Worm (Caenorhabditis elegans) whole organism, dauer: Measurements from ENCODE around the gene srj-25.

ENCODE experiments used
- unc-62 ChIP-seq: sonication (generic microtip); optimal IDR thresholded peaks from 2 replicates; lab custom pipeline; 2017; ENCODE audit warnings: missing biosample characterization, missing genetic modification reagents, missing genetic modification characterization

srj-25 gene

DNA sequence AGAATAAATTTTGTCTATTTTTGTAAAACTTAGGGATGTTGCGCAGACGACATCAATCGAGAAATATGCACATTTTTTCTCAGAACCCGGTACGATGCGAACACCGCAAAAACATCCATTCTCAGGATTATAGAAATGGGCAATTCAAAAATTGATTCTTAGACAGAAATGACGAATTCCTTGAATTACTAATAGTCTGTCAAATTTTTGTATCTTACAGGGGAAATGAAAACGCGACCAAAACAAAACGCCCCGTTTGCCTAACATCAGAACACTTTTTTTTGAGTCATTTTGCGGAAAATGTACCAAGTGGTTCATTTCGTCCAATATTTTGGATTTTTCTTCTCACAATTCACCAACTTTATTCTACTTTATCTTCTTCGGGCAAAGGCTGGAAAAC, 7.3 kb upstream of the srj-25 start, which contains the start of gene str-134:
TSS of gene str-134 (plus strand) at position 301 of the 400 bp plus-strand sequence.
- no peak for TF ChIP-seq unc-62 (GFP tag; lab: Kevin White, UChicago)

DNA sequence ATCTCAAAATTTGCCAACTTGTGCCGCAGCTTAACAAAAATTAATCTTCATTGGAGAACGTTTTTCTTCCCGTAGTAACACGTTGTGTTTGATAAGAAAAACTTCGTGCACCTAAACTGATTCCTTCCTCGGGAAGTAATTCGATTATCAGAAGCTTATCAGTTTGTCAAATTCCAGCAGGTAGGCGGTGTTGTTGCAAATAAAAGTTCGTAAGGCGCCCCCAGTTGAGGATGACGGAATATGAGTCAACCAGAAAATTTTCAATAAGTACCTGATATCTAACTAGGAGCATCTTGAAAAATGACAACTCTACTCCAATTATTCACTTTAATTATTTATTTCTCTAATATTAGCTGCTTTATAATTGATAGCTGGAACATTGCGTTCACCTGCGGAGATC, 5.7 kb upstream of the srj-25 start, which contains the start of gene C05E4.7:
TSS of gene C05E4.7 (plus strand) at position 301 of the 400 bp plus-strand sequence.
- TF ChIP-seq unc-62 (GFP tag; lab: Kevin White, UChicago), result no peak

DNA sequence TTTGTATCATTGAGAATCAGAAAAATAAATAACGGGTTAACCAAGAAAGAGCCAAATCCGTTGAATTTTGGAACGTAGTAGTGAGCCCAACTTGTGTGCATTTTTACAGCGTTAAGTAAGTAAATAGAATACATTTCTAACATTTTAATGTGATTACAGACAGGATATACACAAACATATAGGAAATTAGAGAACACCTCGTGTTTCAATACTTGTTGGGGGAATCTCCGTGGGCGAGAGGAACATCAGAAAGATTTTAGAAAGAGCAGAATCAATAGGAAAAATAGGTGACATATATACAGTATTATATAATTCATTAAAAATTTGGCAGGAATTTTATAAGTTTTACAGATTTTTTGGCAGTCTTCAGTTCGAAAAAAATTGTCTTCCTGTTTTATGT, 2.7 kb upstream of the srj-25 start, which contains the start of gene srj-24:
TSS of gene srj-24 (minus strand) at position 101 of the 400 bp plus-strand sequence.
- no peak for TF ChIP-seq unc-62 (GFP tag; lab: Kevin White, UChicago)

DNA sequence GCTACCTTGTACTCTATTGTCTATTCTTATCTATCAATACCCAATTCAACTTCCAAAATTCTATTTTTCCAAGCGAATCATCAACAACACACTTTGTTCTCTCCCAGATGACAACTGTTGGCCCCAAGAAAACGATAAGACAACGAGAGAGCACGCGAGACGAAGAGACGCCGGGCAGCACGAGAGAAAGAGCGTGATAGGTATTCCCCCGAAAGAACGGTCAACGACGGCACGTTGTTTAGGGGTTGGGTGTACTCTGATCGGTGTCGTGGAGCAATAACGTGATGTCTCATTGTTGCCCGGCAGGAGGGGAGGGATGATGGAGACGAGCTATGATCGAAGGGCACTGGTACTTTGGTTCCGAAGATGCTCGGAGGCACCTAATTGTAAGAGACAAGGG, 4.7 kb downstream of the srj-25 start:
- TF ChIP-seq unc-62 (GFP tag; lab: Kevin White, UChicago), result no peak

DNA sequence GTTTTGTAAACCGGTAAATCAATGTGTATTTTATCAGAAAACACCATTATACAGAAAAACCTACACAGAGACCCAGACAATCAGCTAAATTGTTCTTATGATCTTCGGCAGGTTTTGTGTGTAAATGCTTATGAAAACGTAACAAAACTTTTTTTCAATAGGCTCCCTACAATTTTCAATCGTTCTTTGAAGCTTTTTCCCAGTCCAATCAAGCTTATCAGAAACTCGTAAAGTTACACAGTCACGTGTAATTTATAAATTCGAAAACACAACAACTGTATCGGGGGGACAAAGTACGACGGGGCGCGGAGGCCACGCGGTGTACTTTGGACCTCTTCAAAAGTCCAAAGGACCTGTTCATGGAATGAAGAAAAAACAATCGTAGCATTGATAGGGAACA, 5.9 kb downstream of the srj-25 start:
- TF ChIP-seq unc-62 (GFP tag; lab: Kevin White, UChicago), result no peak

DNA sequence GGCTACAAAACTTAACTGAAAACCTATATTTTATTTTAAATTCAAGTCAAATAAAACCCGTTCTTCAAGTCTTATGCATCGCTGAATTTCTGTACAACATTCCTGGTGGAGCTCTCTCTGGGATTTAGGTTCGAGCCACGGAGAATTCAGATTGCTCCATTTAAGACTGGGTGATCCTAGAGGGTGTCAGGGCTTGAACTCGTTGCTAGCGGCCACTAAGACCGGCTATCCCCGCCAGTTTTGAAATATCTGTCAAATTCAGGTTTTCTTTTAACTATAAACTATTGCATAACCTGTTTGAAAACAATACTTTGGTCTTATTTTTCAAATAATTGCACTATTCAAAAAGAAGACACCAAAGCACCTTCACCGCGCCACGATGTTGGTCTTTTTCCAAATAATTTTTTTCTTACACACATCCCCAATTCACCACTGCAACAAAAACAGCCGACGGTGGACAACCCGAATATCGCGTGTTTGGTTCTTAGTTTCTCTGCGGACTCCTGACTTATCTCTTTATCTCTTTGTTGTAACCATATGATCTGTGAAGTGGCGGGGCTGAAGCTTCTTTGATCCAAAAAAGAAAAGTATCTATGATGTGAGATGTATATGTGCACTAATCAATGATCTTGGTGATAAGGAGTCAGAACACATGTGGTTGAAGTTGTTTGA, 7.1 kb downstream of the srj-25 start:
- TF ChIP-seq unc-62 (GFP tag; lab: Kevin White, UChicago), result no peak

DNA sequence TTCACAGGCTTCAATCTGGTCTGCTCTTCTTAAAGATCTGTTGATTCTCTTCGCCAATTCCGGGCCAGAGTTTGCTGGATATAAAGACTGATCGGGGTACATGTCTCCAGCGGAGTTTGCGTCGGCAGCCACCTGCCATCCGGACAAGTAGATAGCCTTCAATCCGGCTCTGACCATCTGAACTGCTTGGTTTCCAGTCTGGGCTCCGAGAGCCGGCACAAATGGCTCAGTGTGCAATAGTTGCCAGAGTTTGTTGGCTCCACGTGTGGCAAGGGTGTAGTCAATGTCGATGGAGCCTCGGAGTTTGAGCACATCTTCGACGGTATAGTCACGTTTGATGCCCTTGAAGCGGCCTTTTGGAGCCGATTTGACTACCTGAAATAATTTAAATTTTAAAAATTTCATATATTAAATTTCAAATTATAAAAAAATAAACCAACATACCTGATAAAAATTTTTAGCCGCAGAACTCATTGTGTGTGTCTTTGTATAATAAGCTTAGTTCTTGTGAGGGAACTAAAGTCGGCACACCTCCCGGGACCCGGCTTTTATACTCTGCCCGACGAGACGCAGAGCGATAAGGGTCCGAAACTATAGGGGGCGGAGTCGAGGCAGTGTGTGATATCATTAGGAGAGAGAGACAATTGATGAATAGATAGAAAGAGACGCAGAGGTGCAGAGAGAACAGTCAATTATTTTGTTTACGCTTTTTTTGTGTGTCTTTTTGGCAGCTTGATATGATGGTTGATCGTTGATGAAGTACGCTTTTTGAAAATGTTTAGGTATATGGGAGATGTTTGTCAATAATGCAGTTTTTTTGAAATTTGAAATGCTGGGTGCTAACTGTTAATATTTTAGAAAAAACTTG, 8.4 kb downstream of the srj-25 start, which contains the start of the genes icl-1 and srh-2:
TSS of gene icl-1 (minus strand) at position 521 of the 868 bp plus-strand sequence.
TSS of gene srh-2 (plus strand) at position 818 of the 868 bp plus-strand sequence.
- no peak for TF ChIP-seq unc-62 (GFP tag; lab: Kevin White, UChicago)

DNA sequence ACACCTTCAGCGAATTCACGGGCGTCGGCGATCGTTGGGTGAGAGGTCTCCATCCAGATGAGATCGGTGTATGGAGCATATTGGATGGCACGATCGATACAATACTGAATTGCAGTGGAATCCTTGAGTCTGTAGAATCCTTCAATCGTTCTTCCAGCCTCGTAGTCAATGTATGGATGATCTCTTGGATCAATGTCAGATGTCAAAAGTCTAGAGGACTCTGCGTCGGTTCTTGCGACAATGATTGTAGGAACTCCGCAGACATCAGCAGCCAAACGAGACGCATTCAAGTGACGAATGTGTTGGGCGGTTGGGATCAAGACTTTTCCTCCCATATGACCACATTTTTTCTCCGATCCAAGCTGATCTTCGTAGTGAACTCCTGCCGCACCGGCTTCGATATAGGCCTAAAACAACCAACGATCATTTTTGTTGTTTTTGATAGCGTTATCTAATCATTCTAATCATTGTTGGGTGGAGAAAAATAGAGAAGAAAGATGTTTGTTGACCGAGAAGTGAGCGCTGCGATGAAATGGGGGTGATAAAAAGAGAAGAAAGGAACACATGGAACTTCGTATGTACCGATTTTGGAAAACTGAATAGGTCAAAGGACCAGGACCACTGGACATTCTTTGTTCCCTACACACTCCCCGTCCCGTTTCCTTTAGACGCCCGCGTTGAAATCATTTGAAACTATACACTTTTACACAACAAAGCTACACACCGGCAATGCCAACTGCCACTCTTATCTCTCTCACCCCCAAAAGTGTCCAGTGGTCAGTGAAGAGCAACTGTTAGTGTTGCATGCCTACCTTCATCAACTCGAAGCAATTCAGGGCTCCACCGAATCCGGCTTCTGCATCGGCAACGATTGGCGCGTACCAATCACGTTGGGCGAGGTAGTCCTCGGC, 9.2 kb downstream of the srj-25 start:
- no peak for TF ChIP-seq unc-62 (GFP tag; lab: Kevin White, UChicago)

DNA sequence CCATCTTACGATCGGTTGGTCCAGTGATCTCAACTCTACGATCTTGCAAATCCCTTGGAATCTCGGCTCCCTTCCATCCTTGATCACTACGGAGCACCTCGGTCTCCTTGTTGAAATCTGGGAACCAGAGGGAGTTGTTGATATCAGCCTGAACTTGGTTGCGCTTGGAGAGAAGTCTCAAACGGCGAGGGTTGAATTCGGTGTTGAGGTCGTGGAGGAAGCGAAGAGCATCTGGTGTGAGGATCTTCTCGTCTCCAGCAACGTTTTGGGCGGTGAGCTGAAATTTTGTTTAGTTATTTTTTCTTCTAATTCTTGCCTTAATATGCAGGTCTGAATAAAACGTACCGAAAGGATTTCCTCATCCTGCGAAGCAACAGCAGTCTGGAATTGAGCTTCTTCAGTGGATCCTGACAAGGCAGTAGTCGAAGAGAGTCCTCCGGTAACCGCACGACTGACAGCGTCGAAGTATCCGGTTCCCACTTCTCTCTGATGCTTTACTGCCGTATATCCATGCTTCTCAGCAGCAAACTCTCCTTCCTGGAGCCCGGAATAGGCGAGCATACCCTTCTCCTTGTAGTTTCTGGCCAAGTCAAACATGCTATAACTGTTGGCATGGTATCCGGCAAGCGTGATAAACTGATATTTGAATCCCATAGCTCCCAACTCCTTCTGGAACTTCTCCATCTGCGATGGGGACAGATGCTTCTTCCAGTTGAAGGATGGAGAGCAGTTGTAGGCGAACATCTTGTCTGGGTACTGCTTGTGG, 10.1 kb downstream of the srj-25 start:
- no peak for TF ChIP-seq unc-62 (GFP tag; lab: Kevin White, UChicago)

DNA sequence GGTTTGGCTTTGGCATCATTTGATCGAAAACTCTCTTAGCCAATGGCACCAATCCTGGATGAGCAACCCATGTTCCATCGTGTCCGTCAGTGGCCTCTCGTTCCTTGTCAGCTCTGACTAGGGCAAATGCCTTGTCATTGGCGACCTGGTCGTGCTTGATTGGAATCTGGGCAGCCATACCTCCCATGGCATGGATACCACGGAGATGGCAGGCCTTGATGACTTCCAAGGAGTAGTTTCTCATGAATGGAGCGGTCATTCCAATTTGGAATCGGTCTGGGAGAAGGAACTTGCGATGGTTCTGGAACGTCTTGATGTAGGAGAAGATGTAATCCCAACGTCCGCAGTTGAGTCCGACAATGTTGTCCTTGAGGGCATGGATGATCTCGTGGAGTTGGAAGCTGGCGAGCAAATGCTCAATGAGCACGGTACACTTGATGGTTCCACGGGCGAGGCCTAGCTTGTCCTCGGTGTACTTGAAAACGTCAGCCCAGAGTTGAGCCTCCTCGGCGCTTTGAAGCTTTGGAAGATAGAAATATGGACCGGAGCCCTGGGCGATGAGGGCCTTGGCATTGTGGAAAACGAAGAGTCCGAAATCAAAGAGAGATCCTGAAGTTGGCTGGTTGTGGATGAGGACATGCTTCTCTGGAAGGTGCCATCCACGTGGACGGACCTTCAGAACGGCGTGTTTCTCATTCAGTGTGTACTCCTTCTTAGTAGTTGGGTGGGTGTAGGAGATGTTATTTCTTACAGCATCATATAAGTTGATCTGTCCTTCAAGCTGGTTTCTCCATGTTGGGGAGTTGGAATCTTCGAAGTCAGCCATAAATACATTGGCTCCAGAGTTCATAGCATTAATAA, 10.9 kb downstream of the srj-25 start:
- TF ChIP-seq unc-62 (GFP tag; lab: Kevin White, UChicago), result no peak

DNA sequence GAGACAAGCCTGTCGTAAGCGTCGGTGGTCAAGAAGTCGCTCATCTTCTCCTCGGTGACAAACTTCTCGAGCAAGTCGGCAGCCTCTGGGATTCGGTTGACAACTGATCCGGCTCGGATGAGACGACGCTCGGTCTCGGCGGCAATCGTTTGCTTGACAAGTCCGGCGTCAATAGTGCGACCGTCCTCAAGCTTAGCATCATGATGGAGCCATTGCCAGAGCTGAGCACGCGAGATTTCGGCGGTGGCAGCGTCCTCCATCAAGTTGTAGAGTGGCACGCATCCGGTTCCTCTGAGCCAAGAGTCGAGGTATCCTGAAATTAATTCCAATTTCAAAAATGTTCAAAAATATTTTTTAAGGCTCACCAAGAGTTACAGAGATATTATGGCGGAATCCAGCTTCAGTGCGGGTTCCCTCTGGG, 11.6 kb downstream of the srj-25 start:
- no peak for TF ChIP-seq unc-62 (GFP tag; lab: Kevin White, UChicago)

DNA sequence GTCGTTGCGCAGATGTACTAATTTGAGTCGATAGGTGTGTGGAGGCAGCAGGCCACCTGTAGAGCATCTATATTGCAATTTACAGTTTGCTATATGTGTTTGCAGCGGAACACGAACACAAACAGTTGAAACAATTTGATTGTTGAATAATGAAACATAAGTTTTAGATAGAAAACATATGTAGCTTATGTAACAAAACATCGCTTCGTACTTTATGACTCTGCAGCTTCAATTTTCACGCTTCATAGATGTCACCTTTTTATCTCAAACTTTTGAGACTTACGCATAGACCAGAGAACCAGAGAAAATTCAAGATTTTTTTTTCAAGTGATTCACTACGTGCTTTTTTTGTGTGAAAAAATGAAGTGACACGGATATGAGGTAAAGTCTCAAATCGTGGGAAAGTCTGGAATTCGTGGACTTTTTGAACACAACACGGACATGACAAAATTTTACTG, 12.1 kb downstream of the srj-25 start, which contains the start of gene fbxb-72:
TSS of gene fbxb-72 (minus strand) at position 58 of the 458 bp plus-strand sequence.
- TF ChIP-seq unc-62 (GFP tag; lab: Kevin White, UChicago), result no peak

DNA sequence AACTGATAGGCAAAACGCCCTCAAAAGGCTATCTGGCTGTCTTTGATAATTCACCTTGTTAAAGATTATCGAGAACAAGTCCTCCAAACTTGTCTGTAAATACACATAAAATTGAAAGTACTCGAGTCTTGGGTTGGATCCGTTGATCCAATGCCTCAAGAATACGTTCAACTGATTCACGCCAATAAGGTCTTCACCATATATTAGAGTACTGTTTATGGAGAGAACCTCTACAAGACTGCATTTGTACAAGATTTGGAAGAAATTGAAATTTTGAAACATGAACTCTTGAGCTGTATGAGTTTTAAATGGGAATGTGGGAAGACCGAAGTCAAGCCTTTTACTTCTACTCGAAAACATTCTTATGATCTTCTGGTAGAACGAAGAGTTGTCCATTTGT, 13.2 kb downstream of the srj-25 start:
- no peak for TF ChIP-seq unc-62 (GFP tag; lab: Kevin White, UChicago)
